Fruit fly (Drosophila melanogaster) ovary, adult (tissue): ENCODE measurements around the gene CG13126.

Source experiments
- CG17801 ChIP-seq: fragments of 200-800 bp; optimal IDR thresholded peaks from 2 replicates; lab custom pipeline; 2019; ENCODE audit warnings: missing biosample characterization, mild to moderate bottlenecking, missing genetic modification characterization, moderate library complexity; ENCODE audit not compliant: partially characterized antibody

Gene CG13126

DNA sequence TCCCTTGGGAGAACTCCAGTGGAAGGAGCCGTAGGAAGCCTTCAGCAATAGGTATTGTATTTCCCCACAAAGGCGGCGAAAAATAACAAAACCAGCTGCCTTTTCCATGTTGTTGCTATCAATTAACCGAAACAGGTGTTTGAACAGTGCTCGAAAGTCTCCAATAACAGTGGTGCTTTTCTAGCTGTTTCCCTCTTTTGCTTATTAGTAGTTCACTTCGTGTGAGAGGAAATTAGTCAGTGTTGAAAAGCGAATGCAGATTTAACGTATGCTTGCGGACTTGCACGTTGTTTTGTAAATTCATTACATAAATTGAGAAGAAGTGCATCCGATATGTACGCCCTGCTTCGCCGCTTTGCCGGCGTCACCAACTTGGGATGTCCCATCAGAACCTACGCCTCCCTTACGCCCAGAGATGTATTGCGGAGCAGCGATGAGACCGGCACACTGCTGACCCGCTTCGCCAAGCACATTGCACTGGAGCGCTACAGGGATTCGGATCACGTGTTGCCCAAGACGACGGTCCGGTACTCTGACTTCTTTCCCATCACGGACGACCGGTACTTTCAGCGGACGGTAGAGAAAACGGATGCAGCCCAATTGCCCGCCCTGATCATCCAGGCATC, 15.2 kb downstream of the CG13126 start, which contains the start of the genes Datp and CG4619:
Gene Datp (minus strand): TSS at position 160 of the 626 bp plus-strand sequence.
Gene CG4619 (plus strand): TSS at position 233 of the 626 bp plus-strand sequence.
- peak; percentile 59 for TF ChIP-seq CG17801 (GFP tag; lab: Kevin White, UChicago)

DNA sequence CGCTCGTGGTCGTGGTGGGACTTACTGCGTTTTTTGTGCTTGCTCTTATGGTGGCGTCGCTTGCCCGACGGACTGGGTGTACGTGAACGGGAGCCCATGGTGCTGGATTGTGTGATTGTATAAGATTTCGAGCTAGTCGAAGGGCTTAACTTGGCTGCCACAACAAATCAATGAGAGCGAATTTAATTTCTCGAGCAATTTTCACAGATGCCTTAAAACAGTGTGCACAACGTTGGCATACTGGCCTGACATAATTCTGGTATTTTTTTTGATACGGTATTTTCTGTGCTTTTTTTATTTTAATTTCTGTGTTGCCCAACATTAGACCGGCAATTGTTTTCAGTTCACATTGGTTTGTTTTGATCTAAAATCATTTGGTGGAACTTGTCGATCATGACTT, 16.1 kb downstream of the CG13126 start, which contains the start of gene Arglu1:
Gene Arglu1 (minus strand): TSS at position 227 of the 400 bp plus-strand sequence.
- peak; percentile 69 for TF ChIP-seq CG17801 (GFP tag; lab: Kevin White, UChicago)

DNA sequence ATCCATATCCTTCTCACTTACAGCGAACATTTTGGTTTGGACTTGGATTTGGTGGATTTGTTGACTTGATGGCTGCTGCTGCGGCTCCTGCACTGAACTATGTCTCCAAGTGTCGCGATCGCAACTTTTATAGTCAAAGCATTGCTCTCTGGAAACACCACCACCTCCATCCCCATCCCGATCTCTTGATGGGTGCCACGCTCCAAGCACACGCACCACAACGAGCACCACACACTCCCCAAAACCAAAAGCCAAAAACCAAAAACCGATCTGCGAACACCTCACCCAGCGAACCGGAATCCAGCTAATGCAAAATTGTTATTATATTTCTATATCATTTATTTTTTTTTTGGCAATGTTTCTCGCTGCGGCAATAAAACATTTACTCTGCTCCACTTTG, 20.9 kb downstream of the CG13126 start, which contains the start of gene Cpr30F:
Gene Cpr30F (minus strand): TSS at position 101 of the 400 bp plus-strand sequence.
- TF ChIP-seq CG17801 (GFP tag; lab: Kevin White, UChicago), result no peak

DNA sequence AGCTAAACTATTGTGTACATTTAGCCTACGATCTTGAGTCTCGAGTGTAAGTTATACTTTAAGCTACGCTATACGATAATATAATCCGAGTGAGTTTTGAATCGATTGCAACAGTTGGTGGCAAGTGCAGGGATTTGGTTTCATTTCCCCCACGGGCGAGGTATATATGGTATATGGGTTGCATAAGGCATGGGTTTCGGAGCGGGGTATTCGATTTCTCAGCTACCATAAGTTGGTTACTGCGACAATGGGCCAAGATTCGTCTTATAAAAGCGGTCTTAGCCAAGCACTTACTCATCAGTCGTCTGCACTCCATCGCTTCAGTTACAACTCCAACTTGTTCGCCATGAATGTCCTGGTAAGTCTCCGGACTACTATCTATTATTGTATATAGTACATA, 23.7 kb downstream of the CG13126 start, which contains the start of gene CG42367:
Gene CG42367 (plus strand): TSS at position 301 of the 400 bp plus-strand sequence.
- TF ChIP-seq CG17801 (GFP tag; lab: Kevin White, UChicago), result no peak

DNA sequence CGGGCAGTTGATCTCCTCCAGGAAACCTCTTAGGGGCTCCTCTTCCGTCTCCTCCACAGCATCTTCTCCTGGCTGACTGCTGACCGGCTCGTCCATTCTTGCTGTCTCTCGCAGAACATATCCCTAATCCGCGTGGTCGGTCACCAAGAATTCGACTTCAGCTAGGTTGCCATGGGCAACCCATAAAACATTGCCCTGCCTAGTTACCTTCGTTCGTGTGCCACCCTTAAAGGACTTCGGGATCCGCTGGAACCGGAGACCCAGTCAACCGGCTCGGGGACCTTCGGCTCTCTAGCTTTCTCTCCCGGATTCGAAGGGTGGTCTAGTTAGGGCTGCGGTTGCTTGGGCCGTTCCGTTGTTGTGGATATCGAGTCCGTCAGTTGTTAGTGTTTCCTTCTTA, 29.2 kb downstream of the CG13126 start, which contains the start of the genes TbCMF46 and CG42366:
Gene TbCMF46 (minus strand): TSS at position 101 of the 400 bp plus-strand sequence.
Gene CG42366 (plus strand): TSS at position 397 of the 400 bp plus-strand sequence.
- TF ChIP-seq CG17801 (GFP tag; lab: Kevin White, UChicago), result no peak

DNA sequence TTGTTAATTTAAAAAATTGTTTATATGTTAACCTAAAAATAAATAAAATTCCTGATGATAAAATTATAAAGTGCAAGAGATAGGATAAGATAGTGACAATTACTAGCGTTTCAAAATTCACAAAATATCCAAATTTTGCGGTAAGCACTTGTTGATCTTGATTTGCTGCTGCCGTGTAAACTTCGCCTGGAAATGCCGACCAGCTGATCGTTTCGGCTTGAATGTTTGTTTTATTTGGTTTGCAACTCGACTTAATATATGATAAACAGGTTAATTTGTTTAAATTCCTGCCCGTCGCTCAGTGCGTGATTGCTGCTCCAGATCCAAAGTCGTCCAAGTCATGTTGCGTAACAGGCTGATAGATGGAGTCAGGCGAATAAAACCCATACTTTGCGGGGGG, 32.6 kb downstream of the CG13126 start, which contains the start of gene CG4592:
Gene CG4592 (plus strand): TSS at position 233 of the 400 bp plus-strand sequence.
- peak; percentile 80 for TF ChIP-seq CG17801 (GFP tag; lab: Kevin White, UChicago)

DNA sequence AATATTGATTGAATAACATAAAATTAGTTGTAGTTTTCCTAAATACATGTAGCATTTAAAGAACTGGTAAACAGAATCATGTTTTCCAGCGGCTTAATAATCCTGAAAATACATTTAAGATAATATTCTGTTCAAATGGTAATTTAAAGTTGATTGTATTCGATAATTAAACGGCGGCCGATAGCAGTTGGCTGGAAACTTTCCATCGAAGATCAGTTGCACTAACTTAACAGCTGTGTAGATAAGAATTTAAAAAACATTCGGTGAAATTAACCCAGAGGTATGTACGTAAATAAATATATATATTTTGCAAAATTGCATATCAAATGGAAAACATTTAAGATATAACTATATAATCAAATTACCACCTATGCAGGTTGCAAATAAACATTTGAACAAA, 34.0 kb downstream of the CG13126 start, which contains the start of gene CG4594:
Gene CG4594 (plus strand): TSS at position 212 of the 400 bp plus-strand sequence.
- no peak for TF ChIP-seq CG17801 (GFP tag; lab: Kevin White, UChicago)

DNA sequence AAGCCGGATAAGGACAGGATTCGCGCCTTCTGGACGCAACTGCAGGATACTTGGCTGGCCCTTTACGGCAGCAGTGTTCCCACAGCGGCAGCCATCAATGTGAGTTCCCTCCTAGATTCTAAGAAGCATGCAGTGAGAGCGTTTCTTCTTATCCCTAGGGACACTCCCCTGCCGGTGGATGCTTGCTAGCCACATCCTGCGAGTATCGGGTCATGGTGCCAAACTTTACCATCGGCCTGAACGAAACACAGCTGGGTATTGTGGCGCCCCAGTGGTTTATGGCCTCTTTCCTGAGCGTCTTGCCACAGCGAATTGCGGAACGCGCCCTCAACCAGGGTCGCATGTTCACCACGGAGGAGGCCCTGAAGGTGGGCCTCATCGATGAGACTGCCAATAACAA, 34.8 kb downstream of the CG13126 start:
- TF ChIP-seq CG17801 (GFP tag; lab: Kevin White, UChicago), result no peak

DNA sequence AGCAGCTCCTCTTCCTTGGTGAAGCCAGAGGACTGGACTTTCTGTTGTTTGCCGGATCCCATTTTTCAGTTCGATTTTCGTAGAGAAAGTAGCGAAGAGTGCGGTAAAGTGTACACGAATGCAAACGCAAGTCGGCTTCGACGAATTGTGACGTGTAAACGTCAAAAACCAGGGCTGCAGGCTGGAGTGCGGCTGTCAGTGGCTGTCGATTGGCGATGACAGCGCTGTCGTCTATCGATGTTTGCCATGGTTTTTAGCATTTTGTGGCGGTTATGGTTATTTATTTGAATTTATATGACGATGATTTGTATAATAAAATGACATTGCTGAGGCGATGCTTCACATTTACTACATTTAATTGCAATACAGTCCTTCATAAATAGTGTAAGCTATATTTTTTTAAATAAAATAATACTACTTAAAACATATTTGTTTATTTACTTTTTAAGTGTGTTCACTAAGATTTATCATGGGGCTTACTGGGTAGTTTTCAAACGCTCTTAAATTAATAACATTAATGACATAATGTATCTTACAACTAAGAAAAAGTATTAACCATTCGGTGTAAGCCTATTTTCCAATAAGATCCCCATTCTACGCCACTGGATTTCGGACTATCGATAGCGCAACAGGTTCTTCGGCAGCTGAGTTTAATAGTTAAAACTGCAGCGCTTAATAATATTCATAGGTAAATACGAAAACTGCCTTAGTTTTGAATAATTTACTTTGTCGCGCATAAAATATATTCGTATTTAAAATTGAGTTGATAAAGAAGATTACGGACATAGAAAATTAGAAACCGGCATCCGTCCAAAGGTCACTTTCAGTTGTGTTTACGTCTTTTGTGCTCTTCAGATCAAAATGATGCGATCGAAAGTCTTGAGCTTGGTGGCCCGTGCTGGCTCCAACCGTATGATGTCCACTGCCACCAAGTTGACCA, 35.7 kb downstream of the CG13126 start, which contains the start of the genes CG5885 and CG4598:
Gene CG5885 (minus strand): TSS at position 311 of the 940 bp plus-strand sequence.
Gene CG4598 (plus strand): TSS at position 599 of the 940 bp plus-strand sequence.
- peak; percentile 64 for TF ChIP-seq CG17801 (GFP tag; lab: Kevin White, UChicago)

DNA sequence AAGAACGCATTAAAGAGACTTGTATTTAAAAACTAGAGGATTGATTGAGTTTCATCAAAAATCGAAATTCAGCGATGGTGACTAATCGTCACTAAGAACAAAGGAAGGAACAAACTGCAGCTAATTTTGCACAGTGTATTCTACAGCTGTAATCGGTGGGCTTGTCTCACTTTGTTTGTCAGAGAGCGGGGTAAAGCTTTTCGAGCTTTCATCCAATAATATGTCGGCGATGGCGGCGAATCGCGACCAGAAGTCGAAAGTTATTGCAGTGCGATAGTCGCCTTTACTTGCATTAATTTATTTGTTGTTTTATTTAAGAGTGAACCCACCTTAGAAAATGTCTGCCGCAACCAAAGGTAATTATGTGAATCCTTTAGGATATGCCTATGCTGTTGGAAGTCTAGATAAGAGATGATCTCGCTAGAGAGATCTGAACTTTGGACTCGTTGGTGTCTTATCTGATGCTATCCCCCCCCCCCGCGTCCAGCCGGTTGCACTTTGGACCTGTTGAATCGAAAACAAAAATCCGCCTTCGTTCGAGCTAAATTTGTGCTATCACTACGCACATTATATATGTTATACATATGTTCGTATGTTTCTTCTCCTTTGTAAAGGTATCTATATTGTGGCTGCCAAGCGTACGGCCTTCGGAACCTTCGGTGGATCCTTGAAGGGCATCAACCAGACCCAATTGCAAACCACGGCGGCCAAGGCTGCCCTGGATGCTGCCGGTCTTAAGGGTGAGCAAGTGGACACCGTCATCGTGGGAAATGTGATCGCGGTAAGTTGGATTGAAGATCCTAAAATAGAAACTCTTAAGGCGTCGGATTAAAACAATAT, 38.8 kb downstream of the CG13126 start, which contains the start of gene yip2:
Gene yip2 (plus strand): TSS at position 243 of the 840 bp plus-strand sequence.
- TF ChIP-seq CG17801 (GFP tag; lab: Kevin White, UChicago), result peak; percentile 93

DNA sequence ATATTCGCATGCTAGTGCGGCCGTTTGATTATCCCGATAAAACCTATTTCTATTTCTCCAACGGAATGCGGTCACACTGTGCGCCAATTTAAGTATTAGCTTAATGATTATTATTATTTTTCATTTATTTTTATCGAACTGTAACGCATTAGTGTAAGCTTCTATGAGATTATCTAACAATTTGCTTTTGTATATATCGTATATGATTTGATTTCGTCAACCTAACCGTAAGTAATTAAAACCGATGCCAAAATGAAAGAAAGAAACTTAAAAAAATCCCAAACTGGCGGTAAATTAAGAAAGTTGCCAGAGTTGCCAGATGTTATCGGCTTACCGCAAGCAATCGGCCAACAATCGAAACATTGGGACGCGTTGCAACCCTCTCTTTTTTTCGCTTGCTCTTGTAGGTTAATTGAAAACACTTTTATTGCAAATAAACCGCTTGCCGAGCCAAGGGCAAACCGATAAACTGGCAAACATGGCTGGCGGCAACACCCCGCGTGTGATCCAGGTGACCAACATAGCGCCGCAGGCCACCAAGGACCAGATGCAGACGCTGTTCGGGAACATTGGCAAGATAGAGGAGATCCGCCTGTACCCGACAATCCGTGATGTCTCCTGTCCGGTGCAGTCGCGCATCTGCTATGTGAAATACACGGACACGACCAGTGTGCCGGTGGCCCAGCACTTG, 41.3 kb downstream of the CG13126 start, which contains the start of the genes Etl1 and Srp54:
Gene Etl1 (minus strand): TSS at position 39 of the 691 bp plus-strand sequence.
Gene Srp54 (plus strand): TSS at position 342 of the 691 bp plus-strand sequence.
- no peak for TF ChIP-seq CG17801 (GFP tag; lab: Kevin White, UChicago)

DNA sequence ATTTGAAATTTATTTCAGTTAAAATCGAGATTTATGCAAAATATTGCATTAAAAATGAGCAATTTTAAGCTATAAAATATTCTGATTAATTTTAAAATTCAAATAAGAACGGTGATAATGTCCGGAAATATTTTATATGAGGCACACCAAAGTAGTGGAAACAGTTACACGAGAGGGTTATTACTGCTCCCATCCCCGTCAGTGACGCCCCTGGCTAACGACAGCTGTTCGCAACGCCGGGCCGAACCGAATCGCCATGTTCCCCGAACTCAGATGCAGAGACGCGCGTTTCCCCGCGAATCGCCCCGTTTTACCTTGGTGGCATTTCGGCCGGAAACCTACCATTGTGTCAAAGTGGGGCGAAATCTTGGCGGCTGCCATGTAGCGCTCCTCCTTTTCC, 42.2 kb downstream of the CG13126 start:
- TF ChIP-seq CG17801 (GFP tag; lab: Kevin White, UChicago), result no peak

DNA sequence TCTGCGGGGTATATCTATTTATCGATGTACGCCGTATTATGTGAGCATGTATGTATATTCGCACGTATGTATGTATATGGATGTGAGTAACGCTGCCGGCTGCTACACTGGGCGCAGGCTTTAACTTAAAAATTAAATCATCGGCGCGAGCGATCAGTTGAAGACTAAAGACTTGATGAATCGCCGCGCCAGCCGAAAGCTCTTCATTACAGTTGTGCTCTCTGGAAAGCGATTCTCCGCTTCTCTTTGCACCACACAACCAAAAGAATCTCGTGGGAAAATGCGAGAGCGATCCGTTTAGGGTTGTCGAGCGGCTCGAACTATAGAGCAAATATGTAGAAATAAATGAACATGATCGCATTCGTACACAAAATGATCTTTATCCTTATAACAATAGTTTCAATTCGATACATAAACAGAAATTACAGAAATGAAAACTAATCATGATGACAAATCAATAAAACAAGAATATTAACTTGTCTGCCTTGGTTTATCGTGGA, 45.5 kb downstream of the CG13126 start, which contains the start of gene CG13124:
Gene CG13124 (minus strand): TSS at position 166 of the 500 bp plus-strand sequence.
- TF ChIP-seq CG17801 (GFP tag; lab: Kevin White, UChicago), result peak; percentile 18
